Fruit fly (Drosophila melanogaster) whole organism: ENCODE results near the gene Pex19.

ENCODE experiments used
- CG8478 ChIP-seq: fragments of >200 bp; optimal IDR thresholded peaks from 2 replicates; lab custom pipeline; 2018; ENCODE audit warnings: inconsistent platforms
- Dll ChIP-seq: fragments of >200 bp; optimal IDR thresholded peaks from 2 replicates; lab custom pipeline; 2017
- EcR ChIP-seq, 2 experiments: fragments of >200 bp; optimal IDR thresholded peaks; 2 replicates each; lab custom pipeline; 2017; ENCODE audit warnings: missing biosample characterization in 2 of 2, missing genetic modification characterization in 2 of 2, missing genetic modification reagents in 2 of 2
- pan ChIP-seq: fragments of >200 bp; optimal IDR thresholded peaks from 2 replicates; lab custom pipeline; 2017
- psq ChIP-seq: fragments of >200 bp; optimal IDR thresholded peaks from 2 replicates; lab custom pipeline; 2017
- usp ChIP-seq: fragments of >200 bp; optimal IDR thresholded peaks from 2 replicates; lab custom pipeline; 2017; ENCODE audit warnings: missing biosample characterization, missing genetic modification characterization, mixed read lengths

Pex19 gene

DNA sequence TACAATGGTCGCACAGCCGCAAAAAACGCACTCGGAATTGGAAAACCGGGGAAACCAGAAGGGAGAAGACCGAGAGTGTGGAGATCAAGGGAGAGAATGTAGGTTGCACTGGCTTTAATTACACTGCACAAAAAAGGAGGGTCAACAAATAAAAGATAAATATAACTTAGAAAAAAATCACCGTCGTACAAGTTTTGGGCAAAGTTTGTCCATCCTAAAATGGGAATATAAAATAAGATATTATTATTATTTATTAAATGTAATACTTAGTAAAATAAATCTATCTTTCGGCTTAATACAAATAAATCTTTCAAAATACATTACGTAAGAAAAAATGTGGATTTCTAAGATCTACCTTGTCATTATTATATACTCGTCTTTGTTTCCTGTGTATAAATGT is 24.2 kb downstream of the Pex19 start:
- TF ChIP-seq EcR (GFP tag; optimal IDR thresholded peaks at IDR 0.05; lab: Kevin White, UChicago) (no peak), CG8478 (lab: Kevin White, UChicago) (no peak), pan (lab: Kevin White, UChicago) (no peak), usp (GFP tag; lab: Kevin White, UChicago) (no peak), Dll (lab: Kevin White, UChicago) (no peak), psq (lab: Kevin White, UChicago) (no peak)

dm6 chr2L:12120000-12120399 is 28.4 kb downstream of the Pex19 start:
- TF ChIP-seq usp (GFP tag; lab: Kevin White, UChicago) (no peak), EcR (GFP tag; optimal IDR thresholded peaks at IDR 0.05; lab: Kevin White, UChicago) (no peak), psq (lab: Kevin White, UChicago) (no peak), Dll (lab: Kevin White, UChicago) (no peak), pan (lab: Kevin White, UChicago) (no peak), CG8478 (lab: Kevin White, UChicago) (no peak)

DNA sequence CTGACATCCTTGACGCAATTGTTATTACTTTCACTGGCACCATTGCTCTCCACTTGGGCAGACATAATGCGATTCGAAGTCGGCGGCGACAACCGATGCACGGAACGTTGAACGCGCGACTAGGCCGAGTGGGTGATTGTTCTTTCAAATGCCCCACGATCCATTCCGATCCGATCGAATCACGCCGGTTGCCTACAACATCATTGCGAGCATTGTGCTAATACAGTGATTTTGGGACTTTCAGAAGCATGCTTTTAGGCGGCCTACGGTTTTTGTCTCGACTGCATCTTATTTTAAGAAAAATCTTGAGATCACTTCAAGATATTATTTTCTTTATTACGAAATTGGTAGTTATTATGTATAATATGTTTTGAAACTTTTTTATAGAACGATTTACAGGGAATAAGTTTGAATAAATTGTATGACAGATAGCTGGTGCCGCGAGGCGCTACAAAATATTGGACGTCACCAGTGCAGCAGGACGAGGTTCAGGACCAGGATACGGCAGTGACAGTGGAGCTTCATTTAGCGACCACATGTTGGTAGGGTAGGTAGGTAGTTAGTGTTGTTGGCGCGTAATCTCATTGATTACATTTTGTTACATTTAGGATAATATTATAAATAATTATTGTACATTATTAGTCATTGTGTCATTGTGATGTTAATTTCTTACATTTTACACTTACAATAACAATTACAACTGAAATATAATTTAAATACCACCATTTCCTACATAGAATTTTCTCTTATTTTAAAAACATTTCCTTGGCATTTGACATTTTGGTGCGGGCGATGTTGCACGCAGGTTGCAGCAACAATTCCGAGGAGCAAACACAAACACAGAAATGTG is 41.9 kb downstream of the Pex19 start, which contains the start of gene rho-6:
TSS of gene rho-6 (minus strand) at position 137 of the 850 bp plus-strand sequence.
- TF ChIP-seq EcR (GFP tag; optimal IDR thresholded peaks at IDR 0.05; lab: Kevin White, UChicago) (no peak), pan (lab: Kevin White, UChicago) (no peak), Dll (lab: Kevin White, UChicago) (no peak), psq (lab: Kevin White, UChicago) (no peak), usp (GFP tag; lab: Kevin White, UChicago) (no peak), CG8478 (lab: Kevin White, UChicago) (no peak)

- TF ChIP-seq Dll (lab: Kevin White, UChicago) (no peak), psq (lab: Kevin White, UChicago) (no peak), usp (GFP tag; lab: Kevin White, UChicago) (no peak), EcR (GFP tag; optimal IDR thresholded peaks at IDR 0.05; lab: Kevin White, UChicago) (no peak), CG8478 (lab: Kevin White, UChicago) (no peak)
These were observed 42.4 kb downstream of the Pex19 start for dm6 chr2L:12134125-12134378.

DNA sequence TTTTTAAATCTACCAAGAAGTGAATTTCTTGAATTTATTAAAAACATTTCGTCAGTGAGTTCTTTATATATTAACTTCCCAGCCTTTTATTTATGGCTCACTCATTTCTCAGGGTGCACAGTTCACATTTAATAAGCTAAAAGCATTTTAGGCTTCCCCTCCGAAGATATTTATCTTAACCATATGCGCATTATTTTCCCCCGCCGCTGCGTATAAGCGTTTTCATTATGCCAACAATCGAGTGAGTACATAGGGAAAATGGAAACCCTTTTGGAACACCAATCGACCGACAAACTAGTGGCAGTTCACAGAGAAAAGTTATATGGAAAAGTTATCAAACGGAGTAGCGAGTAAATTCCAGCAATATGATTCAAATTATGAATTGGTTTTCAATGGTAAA is 46.1 kb downstream of the Pex19 start, which contains the start of gene Gr33a:
TSS of gene Gr33a (plus strand) at position 301 of the 400 bp plus-strand sequence.
- TF ChIP-seq EcR (GFP tag; optimal IDR thresholded peaks at IDR 0.05; lab: Kevin White, UChicago) (no peak), CG8478 (lab: Kevin White, UChicago) (no peak), pan (lab: Kevin White, UChicago) (no peak), Dll (lab: Kevin White, UChicago) (no peak), psq (lab: Kevin White, UChicago) (no peak), usp (GFP tag; lab: Kevin White, UChicago) (no peak)

DNA sequence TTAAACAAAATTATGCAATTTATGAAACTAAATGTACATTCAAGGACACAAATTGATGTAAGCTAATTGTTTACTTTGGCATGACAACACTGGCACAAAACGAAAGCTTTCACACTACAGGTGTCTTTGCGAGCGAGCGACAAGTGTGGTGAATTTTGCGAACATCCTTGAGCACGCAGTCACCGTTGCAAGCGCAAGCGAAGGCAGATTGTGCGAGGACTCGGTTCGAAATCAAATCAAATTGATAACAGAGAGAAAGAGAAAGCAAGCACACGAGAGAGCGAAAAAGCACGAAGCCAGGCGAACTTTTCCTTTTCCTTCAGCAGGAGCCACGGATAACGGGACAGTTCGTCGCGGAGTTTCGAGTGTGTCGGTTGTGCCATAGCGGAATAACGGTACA is 50.8 kb downstream of the Pex19 start, which contains the start of gene CG31760:
TSS of gene CG31760 (plus strand) at position 342 of the 400 bp plus-strand sequence.
- no peak for TF ChIP-seq pan (lab: Kevin White, UChicago)
- no peak for TF ChIP-seq Dll (lab: Kevin White, UChicago)
- no peak for TF ChIP-seq EcR (GFP tag; optimal IDR thresholded peaks at IDR 0.05; lab: Kevin White, UChicago)
- TF ChIP-seq CG8478 (lab: Kevin White, UChicago) = no peak
- TF ChIP-seq usp (GFP tag; lab: Kevin White, UChicago) = no peak
- TF ChIP-seq psq (lab: Kevin White, UChicago) = no peak
